Worm (Caenorhabditis elegans) whole organism, L4 larva: ENCODE data around the gene ZC374.2.
A peak's percentile ranks its signal among the peaks of the same experiment; 100 is the strongest.

ENCODE experiments used
- F26F4.8 ChIP-seq: fragments of 200-800 bp; sonication (Bioruptor generic); conservative IDR thresholded peaks from 2 replicates; pipeline ENCODE4 v1.3.6; 2022; ENCODE audit warnings: missing genetic modification characterization, missing compliant biosample characterization
- F44E2.7 ChIP-seq: fragments of 200-800 bp; sonication (Bioruptor generic); IDR thresholded peaks from 2 replicates; pipeline ENCODE4 v2.1.2; 2022; ENCODE audit warnings: missing genetic modification characterization, missing compliant biosample characterization
- F49E8.2 ChIP-seq: sonication (generic microtip); optimal IDR thresholded peaks from 2 replicates; lab custom pipeline; 2016; ENCODE audit warnings: missing compliant biosample characterization, mild to moderate bottlenecking, missing genetic modification characterization, borderline replicate concordance
- T20F7.1 ChIP-seq: fragments of 200-800 bp; sonication (Bioruptor generic); optimal IDR thresholded peaks from 2 replicates; lab custom pipeline; 2018; ENCODE audit warnings: mild to moderate bottlenecking, missing genetic modification characterization, missing compliant biosample characterization
- T26A8.4 ChIP-seq: fragments of 200-800 bp; sonication (Bioruptor generic); IDR thresholded peaks from 2 replicates; pipeline ENCODE4 v1.3.6; 2022; ENCODE audit warnings: missing genetic modification characterization, missing compliant biosample characterization
- ZK337.2 ChIP-seq: fragments of 200-800 bp; sonication (Bioruptor generic); IDR thresholded peaks from 2 replicates; pipeline ENCODE4 v1.3.6; 2022; ENCODE audit warnings: missing genetic modification reagents, missing genetic modification characterization, missing compliant biosample characterization
- aha-1 ChIP-seq: fragments of 150-350 bp; peaks from one replicate; lab custom pipeline; 2014; ENCODE audit warnings: missing biosample characterization, missing genetic modification characterization
- arid-1 ChIP-seq: fragments of 200-800 bp; sonication (Bioruptor generic); conservative IDR thresholded peaks from 2 replicates; pipeline ENCODE4 v1.3.6; 2022; ENCODE audit warnings: missing genetic modification reagents, missing genetic modification characterization, missing compliant biosample characterization
- attf-4 ChIP-seq: sonication (generic microtip); optimal IDR thresholded peaks from 3 replicates; lab custom pipeline; 2017; ENCODE audit warnings: missing biosample characterization, missing genetic modification characterization
- ceh-20 ChIP-seq: fragments of 200-800 bp; sonication (Bioruptor generic); IDR thresholded peaks from 2 replicates; pipeline ENCODE4 v1.3.6; 2022; ENCODE audit warnings: missing genetic modification reagents, missing genetic modification characterization, missing compliant biosample characterization
- ceh-28 ChIP-seq: fragments of 150-350 bp; optimal IDR thresholded peaks from 2 replicates; lab custom pipeline; 2014; ENCODE audit warnings: missing biosample characterization, missing genetic modification reagents, missing genetic modification characterization
- ceh-44 ChIP-seq: fragments of 200-800 bp; sonication (Bioruptor generic); IDR thresholded peaks from 2 replicates; pipeline ENCODE4 v1.3.6; 2022; ENCODE audit warnings: missing genetic modification reagents, missing genetic modification characterization, missing compliant biosample characterization
- ceh-62 ChIP-seq: sonication (generic microtip); optimal IDR thresholded peaks from 2 replicates; lab custom pipeline; 2017; ENCODE audit warnings: missing biosample characterization, missing genetic modification characterization
- cey-2 ChIP-seq: sonication (generic microtip); optimal IDR thresholded peaks from 3 replicates; lab custom pipeline; 2017; ENCODE audit warnings: missing genetic modification characterization, mild to moderate bottlenecking, missing compliant biosample characterization, antibody characterized with exemption, borderline replicate concordance; ENCODE audit not compliant: insufficient read depth
- ctbp-1 ChIP-seq: fragments of 200-800 bp; sonication (Bioruptor generic); IDR thresholded peaks from 2 replicates; pipeline ENCODE4 v1.3.6; 2022; ENCODE audit warnings: missing genetic modification reagents, missing genetic modification characterization, missing compliant biosample characterization
- daf-12 ChIP-seq: fragments of 150-350 bp; optimal IDR thresholded peaks from 2 replicates; lab custom pipeline; 2014; ENCODE audit warnings: missing biosample characterization, missing genetic modification reagents, missing genetic modification characterization
- daf-19 ChIP-seq: fragments of 200-800 bp; sonication (Bioruptor generic); conservative IDR thresholded peaks from 2 replicates; pipeline ENCODE4 v1.3.6; 2022; ENCODE audit warnings: missing genetic modification characterization, missing compliant biosample characterization
- dmd-9 ChIP-seq: fragments of 200-800 bp; sonication (Bioruptor generic); IDR thresholded peaks from 2 replicates; pipeline ENCODE4 v1.3.6; 2022; ENCODE audit warnings: missing genetic modification reagents, missing genetic modification characterization, missing compliant biosample characterization
- dve-1 ChIP-seq: sonication (generic microtip); optimal IDR thresholded peaks from 2 replicates; lab custom pipeline; 2017; ENCODE audit warnings: antibody characterized with exemption, mild to moderate bottlenecking, missing genetic modification characterization, missing compliant biosample characterization; ENCODE audit not compliant: insufficient read depth
- gei-8 ChIP-seq: fragments of 200-800 bp; sonication (Bioruptor generic); optimal IDR thresholded peaks from 2 replicates; lab custom pipeline; 2018; ENCODE audit warnings: mild to moderate bottlenecking, missing genetic modification characterization, missing compliant biosample characterization
- hlh-11 ChIP-seq: fragments of 200-800 bp; sonication (Bioruptor generic); optimal IDR thresholded peaks from 2 replicates; lab custom pipeline; 2018; ENCODE audit warnings: mild to moderate bottlenecking, missing genetic modification characterization, missing compliant biosample characterization
- hmg-1.1 ChIP-seq: fragments of 200-800 bp; sonication (Bioruptor generic); IDR thresholded peaks from 2 replicates; pipeline ENCODE4 v1.3.6; 2022; ENCODE audit warnings: missing genetic modification reagents, missing genetic modification characterization, missing compliant biosample characterization
- jun-1 ChIP-seq: fragments of 150-350 bp; optimal IDR thresholded peaks from 2 replicates; lab custom pipeline; 2014; ENCODE audit warnings: missing biosample characterization, missing genetic modification reagents, missing genetic modification characterization
- lim-7 ChIP-seq: fragments of 200-800 bp; sonication (Bioruptor generic); IDR thresholded peaks from 2 replicates; pipeline ENCODE4 v1.3.6; 2022; ENCODE audit warnings: missing genetic modification characterization, missing compliant biosample characterization
- lin-29 ChIP-seq: fragments of 200-800 bp; sonication (Bioruptor generic); IDR thresholded peaks from 2 replicates; pipeline ENCODE4 v1.3.6; 2022; ENCODE audit warnings: missing genetic modification reagents, missing genetic modification characterization, missing compliant biosample characterization
- lin-38 ChIP-seq: fragments of 200-800 bp; sonication (Bioruptor generic); IDR thresholded peaks from 2 replicates; pipeline ENCODE4 v1.3.6; 2022; ENCODE audit warnings: missing genetic modification reagents, missing genetic modification characterization, missing compliant biosample characterization
- lir-3 ChIP-seq: sonication (generic microtip); optimal IDR thresholded peaks from 2 replicates; lab custom pipeline; 2016; ENCODE audit warnings: mild to moderate bottlenecking, missing genetic modification characterization, missing compliant biosample characterization
- lsy-2 ChIP-seq, 2 experiments: fragments of 150-350 bp in 1 of 2; sonication (generic microtip) in 1 of 2; optimal IDR thresholded peaks; 2 replicates each; lab custom pipeline; 2014 to 2017; ENCODE audit warnings: missing biosample characterization in 2 of 2, missing genetic modification characterization in 2 of 2
- mdl-1 ChIP-seq, 2 experiments: fragments of 150-350 bp in 1 of 2; sonication (generic microtip) in 1 of 2; optimal IDR thresholded peaks; 2 replicates each; lab custom pipeline; 2014 to 2017; ENCODE audit warnings: missing biosample characterization in 2 of 2, missing genetic modification characterization in 2 of 2
- mep-1 ChIP-seq: fragments of 150-350 bp; sonication (generic microtip); optimal IDR thresholded peaks from 3 replicates; lab custom pipeline; 2014; ENCODE audit warnings: missing biosample characterization, missing genetic modification characterization
- mes-2 ChIP-seq: sonication (generic microtip); optimal IDR thresholded peaks from 2 replicates; lab custom pipeline; 2016; ENCODE audit warnings: missing genotype, mild to moderate bottlenecking, missing genetic modification characterization, missing compliant biosample characterization; ENCODE audit not compliant: poor library complexity, severe bottlenecking
- nhr-10 ChIP-seq: fragments of 150-350 bp; optimal IDR thresholded peaks from 2 replicates; lab custom pipeline; 2014; ENCODE audit warnings: missing biosample characterization, missing genetic modification characterization
- nhr-102 ChIP-seq: sonication (generic microtip); optimal IDR thresholded peaks from 2 replicates; lab custom pipeline; 2016; ENCODE audit warnings: mild to moderate bottlenecking, missing genetic modification characterization, moderate library complexity, missing compliant biosample characterization
- nhr-11 ChIP-seq: fragments of 150-350 bp; optimal IDR thresholded peaks from 2 replicates; lab custom pipeline; 2014; ENCODE audit warnings: missing biosample characterization, missing genetic modification characterization
- nhr-48 ChIP-seq: sonication (generic microtip); optimal IDR thresholded peaks from 2 replicates; lab custom pipeline; 2016; ENCODE audit warnings: mild to moderate bottlenecking, missing genetic modification characterization, missing compliant biosample characterization
- nhr-77 ChIP-seq: fragments of 150-350 bp; optimal IDR thresholded peaks from 2 replicates; lab custom pipeline; 2014; ENCODE audit warnings: missing biosample characterization, missing genetic modification characterization
- pha-4 ChIP-seq, 2 experiments: fragments of 150-350 bp in 1 of 2; fragments of 200-800 bp in 1 of 2; sonication (Bioruptor generic) in 1 of 2; IDR thresholded peaks in 1 of 2; optimal IDR thresholded peaks in 1 of 2; 2 replicates each; pipeline versions ENCODE4 v1.3.6 to Lab custom; 2014 to 2022; ENCODE audit warnings: missing genetic modification characterization in 2 of 2, missing genetic modification reagents in 2 of 2, missing biosample characterization in 1 of 2, missing compliant biosample characterization in 1 of 2
- php-3 ChIP-seq: fragments of 200-800 bp; sonication (Bioruptor generic); IDR thresholded peaks from 2 replicates; pipeline ENCODE4 v1.3.6; 2022; ENCODE audit warnings: missing genetic modification reagents, missing genetic modification characterization, missing compliant biosample characterization
- pqm-1 ChIP-seq: sonication (generic microtip); optimal IDR thresholded peaks from 2 replicates; lab custom pipeline; 2017; ENCODE audit warnings: missing biosample characterization, missing genetic modification characterization
- saeg-2 ChIP-seq: fragments of 200-800 bp; sonication (Bioruptor generic); IDR thresholded peaks from 2 replicates; pipeline ENCODE4 v1.3.6; 2022; ENCODE audit warnings: missing genetic modification reagents, missing genetic modification characterization, missing compliant biosample characterization
- sdz-12 ChIP-seq: fragments of 200-800 bp; sonication (Bioruptor generic); optimal IDR thresholded peaks from 2 replicates; lab custom pipeline; 2018; ENCODE audit warnings: mild to moderate bottlenecking, missing genetic modification characterization, missing compliant biosample characterization
- tag-97 ChIP-seq: fragments of 200-800 bp; sonication (Bioruptor generic); IDR thresholded peaks from 2 replicates; pipeline ENCODE4 v1.3.6; 2022; ENCODE audit warnings: missing genetic modification characterization, missing compliant biosample characterization
- tra-1 ChIP-seq: fragments of 200-800 bp; sonication (Bioruptor generic); IDR thresholded peaks from 2 replicates; pipeline ENCODE4 v1.3.6; 2022; ENCODE audit warnings: missing genetic modification reagents, missing genetic modification characterization, missing compliant biosample characterization
- unc-130 ChIP-seq: sonication (generic microtip); optimal IDR thresholded peaks from 2 replicates; lab custom pipeline; 2016; ENCODE audit warnings: missing genetic modification reagents, missing genetic modification characterization, missing compliant biosample characterization
- unc-62 ChIP-seq, 3 experiments: fragments of 150-350 bp in 1 of 3; sonication (generic microtip); optimal IDR thresholded peaks in 2 of 3; peaks in 1 of 3; 1 replicate in 1 of 3; 2 replicates in 2 of 3; lab custom pipeline; 2014 to 2017; ENCODE audit warnings: missing biosample characterization in 3 of 3, missing genetic modification characterization in 3 of 3, missing genetic modification reagents in 3 of 3, missing genotype in 1 of 3
- zip-11 ChIP-seq: fragments of 200-800 bp; sonication (Bioruptor generic); IDR thresholded peaks from 2 replicates; pipeline ENCODE4 v1.3.6; 2022; ENCODE audit warnings: missing genetic modification characterization, missing compliant biosample characterization

ZC374.2 gene

ce11 chrX:10000635-10001034 is 46.6 kb downstream of the ZC374.2 start, which contains the start of gene F19C6.2:
TSS of gene F19C6.2 (plus strand) at chrX:10000935.
- TF ChIP-seq aha-1 (peak; percentile 77), mdl-1 (tag; optimal IDR thresholded peaks at IDR 0.05; lab: Kevin White, UChicago) (no peak), dve-1 (tag; lab: Kevin White, UChicago) (peak; percentile 26), cey-2 (tag; lab: Kevin White, UChicago) (no peak)

- TF ChIP-seq nhr-102 (tag; lab: Kevin White, UChicago), result no peak
- TF ChIP-seq ZK337.2 (GFP tag; lab: Robert Waterston, UW), result 0 out of 2 replicates have a peak, but pooled peaks have one; percentile 10
- peak; percentile 32 for TF ChIP-seq nhr-48 (tag; lab: Kevin White, UChicago)
- peak; percentile 54; the same call in 1 of the 2 replicates for TF ChIP-seq T26A8.4 (GFP tag; lab: Robert Waterston, UW)
- no peak for TF ChIP-seq ceh-44
- peak; percentile 57 for TF ChIP-seq arid-1 (GFP tag; lab: Robert Waterston, UW)
- TF ChIP-seq lsy-2 (tag; optimal IDR thresholded peaks at IDR 0.05; lab: Kevin White, UChicago), result peak in 1 of 2 experiments; percentile 63
- TF ChIP-seq ceh-28 (tag; lab: Kevin White, UChicago), result peak; percentile 68
- TF ChIP-seq tag-97 (GFP tag; lab: Robert Waterston, UW), result no peak
- peak in 1 of 2 experiments; percentile 90 for TF ChIP-seq unc-62 (GFP tag; optimal IDR thresholded peaks at IDR 0.05 in 1 of 2; lab: Kevin White, UChicago)
- TF ChIP-seq unc-62 (tag; optimal IDR thresholded peaks at IDR 0.05; lab: Kevin White, UChicago), result no peak
- no peak for TF ChIP-seq ceh-62 (tag; lab: Kevin White, UChicago)
- TF ChIP-seq hlh-11 (tag; lab: Kevin White, UChicago), result peak; percentile 96
- no peak for TF ChIP-seq nhr-11
- TF ChIP-seq saeg-2, result peak; percentile 59; the same call in 1 of the 2 replicates
- no peak for TF ChIP-seq zip-11 (GFP tag; lab: Robert Waterston, UW)
- no peak for TF ChIP-seq daf-19 (GFP tag; lab: Robert Waterston, UW)
- TF ChIP-seq nhr-10 (tag; lab: Kevin White, UChicago), result no peak
- TF ChIP-seq F26F4.8 (GFP tag; lab: Robert Waterston, UW), result no peak
- no peak for TF ChIP-seq jun-1 (tag; lab: Kevin White, UChicago)
- TF ChIP-seq mes-2 (tag; lab: Kevin White, UChicago), result peak; percentile 71
- TF ChIP-seq dmd-9, result peak; percentile 35; the same call in 1 of the 2 replicates
- peak; percentile 50 for TF ChIP-seq nhr-77 (tag; lab: Kevin White, UChicago)
- no peak for TF ChIP-seq daf-12 (tag; lab: Kevin White, UChicago)
- peak; percentile 88 for TF ChIP-seq ctbp-1 (GFP tag; lab: Robert Waterston, UW)
- TF ChIP-seq mep-1, result peak; percentile 72
- TF ChIP-seq tra-1 (GFP tag; lab: Robert Waterston, UW), result peak; percentile 69
- peak; percentile 87 for TF ChIP-seq hmg-1.1 (GFP tag; lab: Robert Waterston, UW)
- TF ChIP-seq pqm-1 (tag; lab: Kevin White, UChicago), result no peak
- TF ChIP-seq lin-38, result peak; percentile 49
- peak; percentile 48; the same call in 1 of the 2 replicates for TF ChIP-seq lin-29 (GFP tag; lab: Robert Waterston, UW)
- TF ChIP-seq unc-130, result no peak
- TF ChIP-seq cey-2 (tag; lab: Kevin White, UChicago), result no peak
- no peak for TF ChIP-seq sdz-12 (GFP tag; lab: Kevin White, UChicago)
- TF ChIP-seq mdl-1 (tag; optimal IDR thresholded peaks at IDR 0.05; lab: Kevin White, UChicago), result peak; percentile 45 to 85
- no peak for TF ChIP-seq php-3 (GFP tag; lab: Robert Waterston, UW)
- no peak for TF ChIP-seq lir-3 (tag; lab: Kevin White, UChicago)
- no peak for TF ChIP-seq F44E2.7 (GFP tag; lab: Robert Waterston, UW)
- peak; percentile 57 for TF ChIP-seq T20F7.1 (GFP tag; lab: Kevin White, UChicago)
- TF ChIP-seq F49E8.2 (tag; lab: Kevin White, UChicago), result no peak
- TF ChIP-seq pha-4 (GFP tag; IDR thresholded peaks at IDR 0.05; lab: Robert Waterston, UW), result peak; percentile 72; the same call in 1 of the 2 replicates
- no peak for TF ChIP-seq pha-4 (tag; optimal IDR thresholded peaks at IDR 0.05; lab: Kevin White, UChicago)
- no peak for TF ChIP-seq attf-4
- no peak for TF ChIP-seq lim-7
- TF ChIP-seq ceh-20 (GFP tag; lab: Robert Waterston, UW), result peak; percentile 65; the same call in 1 of the 2 replicates
- TF ChIP-seq gei-8 (GFP tag; lab: Kevin White, UChicago), result no peak
These were observed 47.5 kb downstream of the ZC374.2 start for ce11 chrX:9999599-10000201.
